Worm (Caenorhabditis elegans) whole organism, mixed stage, embryonic: ENCODE results near the gene nspc-9.

ENCODE experiments used
- bed-3 ChIP-seq: fragments of 200-800 bp; sonication (Bioruptor generic); optimal IDR thresholded peaks from 3 replicates; lab custom pipeline; 2018; ENCODE audit warnings: mild to moderate bottlenecking, missing genetic modification characterization, moderate library complexity, missing compliant biosample characterization
- ceh-43 ChIP-seq: fragments of 200-800 bp; sonication (Bioruptor generic); optimal IDR thresholded peaks from 2 replicates; lab custom pipeline; 2018; ENCODE audit warnings: mild to moderate bottlenecking, missing genetic modification characterization, moderate library complexity, missing compliant biosample characterization
- ces-1 ChIP-seq: fragments of 150-350 bp; optimal IDR thresholded peaks from 2 replicates; lab custom pipeline; 2014; ENCODE audit warnings: missing biosample characterization, missing genetic modification reagents, missing genetic modification characterization
- drap-1 ChIP-seq: fragments of 200-800 bp; sonication (Bioruptor generic); optimal IDR thresholded peaks from 3 replicates; lab custom pipeline; 2018; ENCODE audit warnings: mild to moderate bottlenecking, missing genetic modification characterization, missing compliant biosample characterization
- lsy-2 ChIP-seq: fragments of 150-350 bp; optimal IDR thresholded peaks from 2 replicates; lab custom pipeline; 2014; ENCODE audit warnings: missing biosample characterization, missing genetic modification characterization
- nhr-12 ChIP-seq: fragments of 150-350 bp; optimal IDR thresholded peaks from 2 replicates; lab custom pipeline; 2014; ENCODE audit warnings: missing biosample characterization, missing genetic modification characterization
- nhr-237 ChIP-seq: fragments of 150-350 bp; optimal IDR thresholded peaks from 2 replicates; lab custom pipeline; 2014; ENCODE audit warnings: missing biosample characterization, missing genetic modification characterization
- nhr-28 ChIP-seq: fragments of 150-350 bp; optimal IDR thresholded peaks from 2 replicates; lab custom pipeline; 2014; ENCODE audit warnings: missing biosample characterization, missing genetic modification characterization

DNA sequence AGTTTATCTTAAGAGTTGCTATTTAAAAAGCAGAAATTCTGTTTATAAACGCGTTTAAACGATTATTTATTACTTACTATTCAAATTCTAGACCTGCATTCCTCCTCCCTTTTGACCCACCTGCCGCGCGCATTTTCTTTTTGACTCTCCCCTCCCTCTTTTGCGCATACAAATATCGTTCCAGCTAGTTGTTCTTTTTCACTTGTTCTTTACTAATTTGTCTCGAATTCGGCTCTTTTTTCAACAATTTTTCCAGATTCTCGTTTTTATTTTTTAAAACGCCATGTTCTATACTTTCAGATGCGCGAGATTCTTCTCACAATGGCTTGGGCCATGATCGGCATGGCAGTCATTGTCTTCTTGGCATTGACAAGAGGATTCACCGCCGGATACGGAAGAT is 22.2 kb upstream of the nspc-9 start, which contains the start of gene F19H6.4:
- no peak for TF ChIP-seq nhr-12
- no peak for TF ChIP-seq nhr-237 (tag; lab: Kevin White, UChicago)
- no peak for TF ChIP-seq bed-3 (GFP tag; lab: Kevin White, UChicago)
- TF ChIP-seq ces-1 (GFP tag; lab: Kevin White, UChicago): no peak
- TF ChIP-seq nhr-28 (tag; lab: Kevin White, UChicago): no peak
- TF ChIP-seq lsy-2 (tag; lab: Kevin White, UChicago): no peak
- TF ChIP-seq ceh-43 (GFP tag; lab: Kevin White, UChicago): no peak
- TF ChIP-seq drap-1 (GFP tag; lab: Kevin White, UChicago): no peak
